Fruit fly (Drosophila melanogaster) Kc167 (cell line): ENCODE data around the gene Cht7.

ENCODE experiments used
- Myc ChIP-seq: fragments of >200 bp; optimal IDR thresholded peaks from 2 replicates; lab custom pipeline; 2017; ENCODE audit warnings: missing external identifiers
- Sin3A ChIP-seq: fragments of >200 bp; optimal IDR thresholded peaks from 2 replicates; lab custom pipeline; 2018; ENCODE audit warnings: missing external identifiers
- h ChIP-seq: fragments of >200 bp; optimal IDR thresholded peaks from 3 replicates; lab custom pipeline; 2018; ENCODE audit warnings: missing external identifiers
- insv ChIP-seq: fragments of >200 bp; optimal IDR thresholded peaks from 3 replicates; lab custom pipeline; 2018; ENCODE audit warnings: missing external identifiers
- ttk ChIP-seq: sonication (Bioruptor generic); optimal IDR thresholded peaks from 2 replicates; lab custom pipeline; 2017; ENCODE audit warnings: missing external identifiers

DNA sequence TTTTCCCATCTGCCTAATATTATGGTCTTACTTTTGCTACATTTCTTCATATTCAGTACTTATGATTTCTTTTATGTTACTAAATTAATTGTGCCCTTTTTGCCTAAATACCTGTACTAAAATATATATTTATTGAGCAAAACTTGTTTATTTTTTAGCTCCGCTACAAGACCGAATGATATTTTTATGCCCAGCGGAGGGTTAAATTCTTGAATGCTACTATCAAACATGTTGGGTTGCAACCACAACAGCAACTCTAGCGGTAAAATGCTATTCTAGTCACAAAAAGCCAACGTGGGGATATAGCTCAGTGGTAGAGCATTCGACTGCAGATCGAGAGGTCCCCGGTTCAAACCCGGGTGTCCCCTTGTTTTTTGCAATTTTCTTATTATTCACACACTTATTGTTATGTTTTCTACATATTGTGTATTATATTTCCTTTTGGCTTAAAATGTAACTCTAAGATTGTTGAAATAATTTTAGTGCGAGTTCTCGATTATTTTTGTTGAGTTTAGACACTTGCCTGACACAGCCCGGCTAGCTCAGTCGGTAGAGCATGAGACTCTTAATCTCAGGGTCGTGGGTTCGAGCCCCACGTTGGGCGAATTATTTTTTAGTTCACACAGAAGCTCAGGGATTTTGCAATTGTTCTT lies 10.6 kb downstream of the Cht7 start:
- TF ChIP-seq insv (lab: Kevin White, UChicago) = no peak
- TF ChIP-seq h (lab: Kevin White, UChicago) = no peak
- no peak for TF ChIP-seq Sin3A
- no peak for TF ChIP-seq Myc (lab: Kevin White, UChicago)
- TF ChIP-seq ttk (lab: Kevin White, UChicago) = no peak
